Worm (Caenorhabditis elegans) whole organism, young adult: Measurements from ENCODE around the gene lem-2.

Experiments used
- Y53F4B.3 ChIP-seq: fragments of 200-800 bp; sonication (Bioruptor generic); IDR thresholded peaks from 2 replicates; pipeline ENCODE4 v1.3.6; 2022; ENCODE audit warnings: missing genetic modification reagents, missing genetic modification characterization, missing compliant biosample characterization
- ZK185.1 ChIP-seq: sonication (generic microtip); optimal IDR thresholded peaks from 2 replicates; lab custom pipeline; 2016; ENCODE audit warnings: mild to moderate bottlenecking, missing genetic modification characterization, missing compliant biosample characterization; ENCODE audit not compliant: poor library complexity, severe bottlenecking
- dpff-1 ChIP-seq: sonication (generic microtip); optimal IDR thresholded peaks from 2 replicates; lab custom pipeline; 2017; ENCODE audit warnings: mild to moderate bottlenecking, missing genetic modification characterization, missing compliant biosample characterization
- lin-35 ChIP-seq, 3 experiments: fragments of 150-350 bp in 2 of 3; sonication (generic microtip) in 1 of 3; optimal IDR thresholded peaks; 2 replicates each; lab custom pipeline; 2014 to 2018; ENCODE audit warnings: missing biosample characterization in 3 of 3, missing genetic modification characterization in 3 of 3, missing genetic modification reagents in 3 of 3
- lin-40 ChIP-seq: sonication (generic microtip); optimal IDR thresholded peaks from 2 replicates; lab custom pipeline; 2016; ENCODE audit warnings: missing genetic modification characterization, mild to moderate bottlenecking, missing compliant biosample characterization, missing genotype, missing genetic modification reagents
- snpc-4 ChIP-seq, 5 experiments: fragments of 150-350 bp in 1 of 5; sonication (generic microtip) in 4 of 5; optimal IDR thresholded peaks; 2 replicates each; lab custom pipeline; 2014 to 2018; ENCODE audit warnings: missing genetic modification characterization in 5 of 5, missing biosample characterization in 3 of 5, antibody characterized with exemption in 2 of 5, mild to moderate bottlenecking in 2 of 5, missing compliant biosample characterization in 2 of 5, missing genotype in 2 of 5, moderate library complexity in 2 of 5, missing genetic modification reagents in 1 of 5
- ztf-3 ChIP-seq: fragments of 200-800 bp; sonication (Bioruptor generic); optimal IDR thresholded peaks from 2 replicates; lab custom pipeline; 2018; ENCODE audit warnings: mild to moderate bottlenecking, missing genetic modification characterization, missing compliant biosample characterization

DNA sequence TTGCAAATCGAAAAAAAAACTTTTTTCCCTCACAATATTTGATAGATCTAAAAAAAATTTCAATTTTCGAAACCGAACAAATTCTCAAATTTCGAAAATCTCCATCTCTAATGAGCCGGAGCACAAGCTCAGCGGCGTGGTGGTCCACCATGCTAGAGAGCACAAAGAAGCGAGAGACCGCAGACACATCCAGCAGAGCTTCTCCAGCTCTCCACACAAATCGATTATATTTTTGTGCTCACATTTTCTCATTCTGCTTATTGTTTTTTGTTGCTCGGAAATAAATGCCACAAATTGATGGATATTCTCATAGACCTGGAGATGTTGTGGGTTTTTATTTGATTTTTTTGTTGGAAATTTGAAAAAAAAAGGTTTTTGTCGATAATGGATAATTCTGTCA is 38.9 kb downstream of the lem-2 start:
- TF ChIP-seq Y53F4B.3 (GFP tag; lab: Robert Waterston, UW) (no peak), lin-40 (tag; lab: Kevin White, UChicago) (no peak), ztf-3 (GFP tag; lab: Kevin White, UChicago) (no peak), ZK185.1 (no peak), lin-35 (GFP tag; optimal IDR thresholded peaks at IDR 0.05; lab: Kevin White, UChicago) (no peak), snpc-4 (GFP tag; optimal IDR thresholded peaks at IDR 0.05; lab: Kevin White, UChicago) (no peak), snpc-4 (tag; optimal IDR thresholded peaks at IDR 0.05; lab: Kevin White, UChicago) (no peak), dpff-1 (tag; lab: Kevin White, UChicago) (no peak)
